Fruit fly (Drosophila melanogaster): ENCODE measurements around the gene CG31373.

Gene CG31373

dm6 chr3R:10684284-10684683, 24.9 kb downstream of the CG31373 start (continued):
- TF ChIP-seq Optix (GFP tag; IDR thresholded peaks at IDR 0.05) = peak; percentile 49; the same call in 1 of the 3 replicates
- no peak for TF ChIP-seq gro (GFP tag; optimal IDR thresholded peaks at IDR 0.05)
- TF ChIP-seq CG2116 (GFP tag; optimal IDR thresholded peaks at IDR 0.05) = no peak
- peak; percentile 10 for TF ChIP-seq CG13123 (GFP tag; optimal IDR thresholded peaks at IDR 0.05)
- TF ChIP-seq Dbx (GFP tag; IDR thresholded peaks at IDR 0.05) = no peak
- TF ChIP-seq CG8290 (GFP tag; optimal IDR thresholded peaks at IDR 0.05) = no peak
- peak in 1 of 2 experiments; percentile 63 for TF ChIP-seq CG8290 (tag; optimal IDR thresholded peaks at IDR 0.05)
- TF ChIP-seq ken (GFP tag; IDR thresholded peaks at IDR 0.05) = peak; percentile 65
- peak; percentile 79 for TF ChIP-seq CG2678 (tag; optimal IDR thresholded peaks at IDR 0.05)
- no peak for TF ChIP-seq Mad (GFP tag; optimal IDR thresholded peaks at IDR 0.05)
- TF ChIP-seq CG6254 (GFP tag; optimal IDR thresholded peaks at IDR 0.05) = peak; percentile 56
- TF ChIP-seq CG1529 (GFP tag; optimal IDR thresholded peaks at IDR 0.05) = peak; percentile 22
- peak; percentile 70 for TF ChIP-seq Abd-B (GFP tag; optimal IDR thresholded peaks at IDR 0.05)
- TF ChIP-seq CG13287 (GFP tag; IDR thresholded peaks at IDR 0.05; ENCODE audit: partially characterized antibody) = no peak
- no peak for TF ChIP-seq chm (GFP tag; IDR thresholded peaks at IDR 0.05)
- no peak for TF ChIP-seq hbn (GFP tag; IDR thresholded peaks at IDR 0.05; ENCODE audit: partially characterized antibody)
- peak; percentile 52; the same call in 1 of the 2 replicates for TF ChIP-seq CG4730 (GFP tag; IDR thresholded peaks at IDR 0.05)
- TF ChIP-seq CkIIα-i1 (GFP tag; IDR thresholded peaks at IDR 0.05) = 0 out of 2 replicates have a peak, but pooled peaks have one; percentile 27
- no peak for TF ChIP-seq insv (GFP tag; optimal IDR thresholded peaks at IDR 0.05)
- TF ChIP-seq CG4617 (GFP tag; optimal IDR thresholded peaks at IDR 0.05; ENCODE audit: borderline replicate concordance) = no peak
- TF ChIP-seq CG9932 (GFP tag; IDR thresholded peaks at IDR 0.05) = peak; percentile 40; the same call in 1 of the 2 replicates
- no peak for TF ChIP-seq H15 (GFP tag; IDR thresholded peaks at IDR 0.05)
- peak; percentile 63 for TF ChIP-seq CG4820 (GFP tag; optimal IDR thresholded peaks at IDR 0.05)
- peak; percentile 76 for TF ChIP-seq Rx (GFP tag; IDR thresholded peaks at IDR 0.05)
- TF ChIP-seq tna (GFP tag; IDR thresholded peaks at IDR 0.05; ENCODE audit: partially characterized antibody) = no peak
- TF ChIP-seq CG17912 (GFP tag; optimal IDR thresholded peaks at IDR 0.05) = no peak
- TF ChIP-seq CG11093 (GFP tag; IDR thresholded peaks at IDR 0.05) = no peak
- TF ChIP-seq Bdp1 (GFP tag; optimal IDR thresholded peaks at IDR 0.05) = no peak
- peak; percentile 17 for TF ChIP-seq CG17568 (GFP tag; optimal IDR thresholded peaks at IDR 0.05)
- TF ChIP-seq BtbVII (GFP tag; optimal IDR thresholded peaks at IDR 0.05) = no peak
- TF ChIP-seq CG11085 (GFP tag; IDR thresholded peaks at IDR 0.05) = no peak
- peak; percentile 49; the same call in 1 of the 2 replicates for TF ChIP-seq ranshi (GFP tag; IDR thresholded peaks at IDR 0.05)
- no peak for TF ChIP-seq gfzf (GFP tag; optimal IDR thresholded peaks at IDR 0.05)
- peak; percentile 42 for TF ChIP-seq ATbp (GFP tag; optimal IDR thresholded peaks at IDR 0.05)
- peak; percentile 15 for TF ChIP-seq CHES-1-like (GFP tag; optimal IDR thresholded peaks at IDR 0.05)
- peak; percentile 45 for TF ChIP-seq CG3281 (GFP tag; optimal IDR thresholded peaks at IDR 0.05)
- TF ChIP-seq CG17186 (GFP tag; optimal IDR thresholded peaks at IDR 0.05) = no peak
- peak; percentile 49; the same call in 1 of the 4 replicates for TF ChIP-seq Gug (GFP tag; IDR thresholded peaks at IDR 0.05)
- TF ChIP-seq zf30C (GFP tag; optimal IDR thresholded peaks at IDR 0.05) = no peak
- TF ChIP-seq CG12391 (tag; optimal IDR thresholded peaks at IDR 0.05) = peak; percentile 64
- TF ChIP-seq CG7928 (GFP tag; optimal IDR thresholded peaks at IDR 0.05) = no peak
- TF ChIP-seq Oli (tag; optimal IDR thresholded peaks at IDR 0.05) = peak; percentile 79
- peak; percentile 53 to 71 for TF ChIP-seq Pdp1 (GFP tag; optimal IDR thresholded peaks at IDR 0.05)
- peak; percentile 72 for TF ChIP-seq CG6689 (GFP tag; IDR thresholded peaks at IDR 0.05)
- TF ChIP-seq lmd (GFP tag; IDR thresholded peaks at IDR 0.05) = peak; percentile 75
- TF ChIP-seq CG6683 (GFP tag; optimal IDR thresholded peaks at IDR 0.05) = peak; percentile 44
- TF ChIP-seq pita (GFP tag; optimal IDR thresholded peaks at IDR 0.05) = no peak
- no peak for TF ChIP-seq fd64A (GFP tag; optimal IDR thresholded peaks at IDR 0.05)
- peak; percentile 7 for TF ChIP-seq trem (tag; optimal IDR thresholded peaks at IDR 0.05)
- no peak for TF ChIP-seq Hr39 (optimal IDR thresholded peaks at IDR 0.05)
- TF ChIP-seq CG9876 (GFP tag; optimal IDR thresholded peaks at IDR 0.05) = no peak

Measured in whole organism, embryonic.